Worm (Caenorhabditis elegans) whole organism, L4 larva: Measurements from ENCODE around the gene lipl-2.

ENCODE experiments used
- F37D6.2 ChIP-seq: sonication (generic microtip); optimal IDR thresholded peaks from 2 replicates; lab custom pipeline; 2016; ENCODE audit warnings: mild to moderate bottlenecking, missing genetic modification characterization, missing compliant biosample characterization
- Y48G9A.11 ChIP-seq: fragments of 200-800 bp; sonication (Bioruptor generic); IDR thresholded peaks from 2 replicates; pipeline ENCODE4 v1.3.6; 2022; ENCODE audit warnings: missing genetic modification reagents, missing genetic modification characterization, missing compliant biosample characterization
- ZK546.5 ChIP-seq, 2 experiments: sonication (generic microtip); optimal IDR thresholded peaks; 2 replicates each; lab custom pipeline; 2017; ENCODE audit warnings: missing biosample characterization in 2 of 2, missing genetic modification characterization in 2 of 2
- aha-1 ChIP-seq: fragments of 150-350 bp; peaks from one replicate; lab custom pipeline; 2014; ENCODE audit warnings: missing biosample characterization, missing genetic modification characterization
- ama-1 ChIP-seq: fragments of 150-350 bp; optimal IDR thresholded peaks from 2 replicates; lab custom pipeline; 2014; ENCODE audit warnings: inconsistent platforms, mixed read lengths
- ces-1 ChIP-seq: fragments of 150-350 bp; sonication (generic microtip); optimal IDR thresholded peaks from 4 replicates; lab custom pipeline; 2014; ENCODE audit warnings: missing biosample characterization, missing genetic modification reagents, missing genetic modification characterization
- ctbp-1 ChIP-seq: fragments of 200-800 bp; sonication (Bioruptor generic); IDR thresholded peaks from 2 replicates; pipeline ENCODE4 v1.3.6; 2022; ENCODE audit warnings: missing genetic modification reagents, missing genetic modification characterization, missing compliant biosample characterization
- daf-16 ChIP-seq, 3 experiments: sonication (generic microtip); optimal IDR thresholded peaks; 2 replicates each; lab custom pipeline; 2016 to 2017; ENCODE audit warnings: missing genetic modification characterization in 3 of 3, missing genetic modification reagents in 3 of 3, mild to moderate bottlenecking in 2 of 3, missing compliant biosample characterization in 2 of 3, missing biosample characterization in 1 of 3, moderate library complexity in 1 of 3
- dmd-6 ChIP-seq: fragments of 200-800 bp; sonication (Bioruptor generic); IDR thresholded peaks from 2 replicates; pipeline ENCODE4 v1.3.6; 2022; ENCODE audit warnings: missing genetic modification reagents, missing genetic modification characterization, missing compliant biosample characterization
- dmd-9 ChIP-seq: fragments of 200-800 bp; sonication (Bioruptor generic); IDR thresholded peaks from 2 replicates; pipeline ENCODE4 v1.3.6; 2022; ENCODE audit warnings: missing genetic modification reagents, missing genetic modification characterization, missing compliant biosample characterization
- dpl-1 ChIP-seq: fragments of 150-350 bp; optimal IDR thresholded peaks from 2 replicates; lab custom pipeline; 2014; ENCODE audit warnings: missing biosample characterization, missing genetic modification reagents, missing genetic modification characterization
- dve-1 ChIP-seq: sonication (generic microtip); optimal IDR thresholded peaks from 2 replicates; lab custom pipeline; 2017; ENCODE audit warnings: antibody characterized with exemption, mild to moderate bottlenecking, missing genetic modification characterization, missing compliant biosample characterization; ENCODE audit not compliant: insufficient read depth
- fkh-10 ChIP-seq: fragments of 150-350 bp; optimal IDR thresholded peaks from 2 replicates; lab custom pipeline; 2014; ENCODE audit warnings: missing biosample characterization, missing genetic modification reagents, missing genetic modification characterization
- lin-13 ChIP-seq: fragments of 150-350 bp; optimal IDR thresholded peaks from 2 replicates; lab custom pipeline; 2014; ENCODE audit warnings: missing biosample characterization, missing genetic modification reagents, missing genetic modification characterization
- lsy-2 ChIP-seq, 2 experiments: fragments of 150-350 bp in 1 of 2; sonication (generic microtip) in 1 of 2; optimal IDR thresholded peaks; 2 replicates each; lab custom pipeline; 2014 to 2017; ENCODE audit warnings: missing biosample characterization in 2 of 2, missing genetic modification characterization in 2 of 2
- madf-9 ChIP-seq: fragments of 200-800 bp; sonication (Bioruptor generic); conservative IDR thresholded peaks from 2 replicates; pipeline ENCODE4 v1.3.6; 2022; ENCODE audit warnings: missing genetic modification reagents, missing genetic modification characterization, missing compliant biosample characterization
- mep-1 ChIP-seq: fragments of 150-350 bp; sonication (generic microtip); optimal IDR thresholded peaks from 3 replicates; lab custom pipeline; 2014; ENCODE audit warnings: missing biosample characterization, missing genetic modification characterization
- mxl-2 ChIP-seq: fragments of 200-800 bp; sonication (Bioruptor generic); conservative IDR thresholded peaks from 2 replicates; pipeline ENCODE4 v1.3.6; 2022; ENCODE audit warnings: missing genetic modification reagents, missing genetic modification characterization, missing compliant biosample characterization
- nhr-111 ChIP-seq: fragments of 200-800 bp; sonication (Bioruptor generic); optimal IDR thresholded peaks from 2 replicates; lab custom pipeline; 2018; ENCODE audit warnings: mild to moderate bottlenecking, missing genetic modification characterization, missing compliant biosample characterization
- nhr-76 ChIP-seq: fragments of 150-350 bp; optimal IDR thresholded peaks from 2 replicates; lab custom pipeline; 2014; ENCODE audit warnings: missing biosample characterization, missing genetic modification characterization
- pha-4 ChIP-seq, 2 experiments: fragments of 150-350 bp in 1 of 2; fragments of 200-800 bp in 1 of 2; sonication (Bioruptor generic) in 1 of 2; IDR thresholded peaks in 1 of 2; optimal IDR thresholded peaks in 1 of 2; 2 replicates each; pipeline versions ENCODE4 v1.3.6 to Lab custom; 2014 to 2022; ENCODE audit warnings: missing genetic modification characterization in 2 of 2, missing genetic modification reagents in 2 of 2, missing biosample characterization in 1 of 2, missing compliant biosample characterization in 1 of 2
- pqm-1 ChIP-seq: sonication (generic microtip); optimal IDR thresholded peaks from 2 replicates; lab custom pipeline; 2017; ENCODE audit warnings: missing biosample characterization, missing genetic modification characterization
- rbr-2 ChIP-seq: sonication (generic microtip); optimal IDR thresholded peaks from 2 replicates; lab custom pipeline; 2016; ENCODE audit warnings: missing genotype, missing genetic modification characterization, missing compliant biosample characterization
- set-16 ChIP-seq: fragments of 200-800 bp; sonication (Bioruptor generic); IDR thresholded peaks from 2 replicates; pipeline ENCODE4 v1.3.6; 2022; ENCODE audit warnings: missing genetic modification reagents, missing genetic modification characterization, missing compliant biosample characterization
- snpc-1.2 ChIP-seq: fragments of 200-800 bp; sonication (Bioruptor generic); IDR thresholded peaks from 2 replicates; pipeline ENCODE4 v1.3.6; 2022; ENCODE audit warnings: missing genetic modification reagents, missing genetic modification characterization, missing compliant biosample characterization
- unc-62 ChIP-seq, 3 experiments: fragments of 150-350 bp in 1 of 3; sonication (generic microtip); optimal IDR thresholded peaks in 2 of 3; peaks in 1 of 3; 1 replicate in 1 of 3; 2 replicates in 2 of 3; lab custom pipeline; 2014 to 2017; ENCODE audit warnings: missing biosample characterization in 3 of 3, missing genetic modification characterization in 3 of 3, missing genetic modification reagents in 3 of 3, missing genotype in 1 of 3
- zip-11 ChIP-seq: fragments of 200-800 bp; sonication (Bioruptor generic); IDR thresholded peaks from 2 replicates; pipeline ENCODE4 v1.3.6; 2022; ENCODE audit warnings: missing genetic modification characterization, missing compliant biosample characterization
- ztf-7 ChIP-seq: fragments of 150-350 bp; optimal IDR thresholded peaks from 2 replicates; lab custom pipeline; 2014; ENCODE audit warnings: missing biosample characterization, missing genetic modification characterization

lipl-2 gene

DNA sequence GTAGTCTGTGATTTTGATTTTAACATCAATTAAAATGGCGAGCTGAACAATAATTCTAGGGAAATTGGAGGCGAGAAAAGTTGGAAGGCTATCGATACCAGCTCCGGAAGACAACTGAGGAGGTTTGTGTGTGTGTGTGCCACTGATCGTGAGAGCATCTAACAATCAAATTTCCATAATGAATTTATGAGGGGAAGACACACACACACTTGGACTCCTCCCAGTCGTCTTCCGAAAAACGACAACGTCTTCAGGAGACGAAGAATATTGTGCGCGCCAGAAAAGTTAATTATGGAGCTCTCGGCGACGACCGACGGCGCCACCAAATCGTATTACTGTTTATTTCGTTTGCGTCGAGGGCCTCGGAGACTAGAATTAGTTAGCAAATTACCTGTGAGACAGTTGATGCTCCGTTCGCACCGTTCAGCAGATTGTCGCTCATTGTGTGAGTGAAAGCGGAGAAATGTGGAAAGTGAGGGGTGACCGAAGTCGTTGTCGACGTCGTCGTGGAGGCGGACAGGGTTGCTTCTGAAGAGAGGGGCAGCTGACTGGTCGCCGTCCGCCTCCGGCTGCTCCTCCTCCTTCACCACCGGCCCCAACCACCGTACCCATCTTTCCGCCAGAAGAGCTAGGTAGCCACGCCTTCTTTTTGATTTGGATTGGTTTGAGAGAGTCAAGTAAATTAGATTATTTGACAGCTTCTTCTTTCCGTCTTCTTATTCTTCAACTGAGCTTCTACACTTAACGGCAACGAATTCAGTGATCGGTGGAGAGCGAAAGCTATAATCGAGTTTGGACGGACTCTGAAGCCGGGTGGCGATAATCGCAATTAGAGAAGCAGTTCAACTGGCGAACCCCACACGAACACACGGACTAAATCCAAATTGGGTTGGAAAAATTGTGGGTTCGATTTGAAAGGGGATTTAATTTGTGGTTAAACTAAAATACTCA lies 22.3 kb upstream of the lipl-2 start, which contains the start of gene unc-42:
TSS of gene unc-42 (minus strand) at position 564 of the 951 bp plus-strand sequence.
- TF ChIP-seq unc-62 (GFP tag; optimal IDR thresholded peaks at IDR 0.05 in 1 of 2; lab: Kevin White, UChicago) = peak in 1 of 2 experiments; percentile 4
- TF ChIP-seq unc-62 (tag; optimal IDR thresholded peaks at IDR 0.05; lab: Kevin White, UChicago) = no peak
- TF ChIP-seq ces-1 (GFP tag; lab: Kevin White, UChicago) = peak; percentile 100
- TF ChIP-seq set-16 = peak; percentile 93
- no peak for TF ChIP-seq dve-1
- TF ChIP-seq ctbp-1 (GFP tag; lab: Robert Waterston, UW) = peak; percentile 70
- TF ChIP-seq fkh-10 (GFP tag; lab: Kevin White, UChicago) = peak; percentile 73
- peak in 1 of 2 experiments; percentile 40 for TF ChIP-seq lsy-2 (tag; optimal IDR thresholded peaks at IDR 0.05; lab: Kevin White, UChicago)
- no peak for TF ChIP-seq ZK546.5 (tag; optimal IDR thresholded peaks at IDR 0.05; lab: Kevin White, UChicago)
- no peak for TF ChIP-seq Y48G9A.11 (GFP tag; lab: Robert Waterston, UW)
- TF ChIP-seq mxl-2 (GFP tag; lab: Robert Waterston, UW) = no peak
- TF ChIP-seq aha-1 (tag; lab: Kevin White, UChicago) = peak; percentile 2
- no peak for TF ChIP-seq rbr-2 (tag; lab: Kevin White, UChicago)
- TF ChIP-seq zip-11 (GFP tag; lab: Robert Waterston, UW) = no peak

DNA sequence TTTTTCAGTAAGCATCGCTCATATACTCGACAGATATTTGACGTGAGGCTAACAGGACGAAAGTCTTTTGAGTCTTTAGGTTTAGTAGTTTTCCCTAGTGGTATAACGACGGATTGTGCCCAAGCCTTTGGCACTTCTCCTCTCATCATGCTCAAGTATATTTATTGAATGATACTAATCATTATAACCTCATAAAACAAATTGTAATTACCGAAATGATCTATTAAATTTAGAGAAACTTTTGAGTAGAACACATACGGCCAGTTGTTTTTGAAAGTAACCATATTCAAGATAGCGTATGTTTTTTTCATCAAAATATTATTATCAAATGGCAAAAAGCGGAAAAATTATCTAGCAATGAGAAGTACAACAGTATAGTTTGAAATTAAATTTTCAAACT lies 20.1 kb upstream of the lipl-2 start:
- TF ChIP-seq nhr-76 = no peak
- TF ChIP-seq ZK546.5 (tag; optimal IDR thresholded peaks at IDR 0.05; lab: Kevin White, UChicago) = no peak
- TF ChIP-seq lin-13 = no peak
- TF ChIP-seq daf-16 (GFP tag; optimal IDR thresholded peaks at IDR 0.05; lab: Kevin White, UChicago) = no peak
- no peak for TF ChIP-seq daf-16 (tag; optimal IDR thresholded peaks at IDR 0.05; lab: Kevin White, UChicago)
- no peak for TF ChIP-seq snpc-1.2 (GFP tag; lab: Robert Waterston, UW)
- TF ChIP-seq pha-4 (GFP tag; IDR thresholded peaks at IDR 0.05; lab: Robert Waterston, UW) = no peak
- no peak for TF ChIP-seq pha-4 (tag; optimal IDR thresholded peaks at IDR 0.05; lab: Kevin White, UChicago)
- no peak for TF ChIP-seq ama-1 (lab: Kevin White, UChicago)
- TF ChIP-seq dpl-1 (GFP tag; lab: Kevin White, UChicago) = no peak
- TF ChIP-seq nhr-111 = no peak
- TF ChIP-seq zip-11 (GFP tag; lab: Robert Waterston, UW) = no peak
- TF ChIP-seq pqm-1 (tag; lab: Kevin White, UChicago) = no peak
- TF ChIP-seq, all 104 proteins: peak for 0

ce11 chrV:9771970-9772369 lies 19.4 kb upstream of the lipl-2 start, which contains the start of gene F46B6.2:
Gene F46B6.2, plus strand, starts transcription at chrV:9772285.
- TF ChIP-seq ctbp-1 (GFP tag; lab: Robert Waterston, UW) (0 out of 2 replicates have a peak, but pooled peaks have one; percentile 40), ztf-7 (tag; lab: Kevin White, UChicago) (no peak)

ce11 chrV:9775734-9776133 lies 15.6 kb upstream of the lipl-2 start, which contains the start of gene F46B6.12:
Gene F46B6.12, minus strand, starts transcription at chrV:9775834.
- TF ChIP-seq ama-1 (lab: Kevin White, UChicago) (no peak), dmd-9 (GFP tag; lab: Robert Waterston, UW) (no peak), unc-62 (GFP tag; optimal IDR thresholded peaks at IDR 0.05 in 1 of 2; lab: Kevin White, UChicago) (peak in 1 of 2 experiments; percentile 38), unc-62 (tag; optimal IDR thresholded peaks at IDR 0.05; lab: Kevin White, UChicago) (no peak), dpl-1 (GFP tag; lab: Kevin White, UChicago) (no peak)

DNA sequence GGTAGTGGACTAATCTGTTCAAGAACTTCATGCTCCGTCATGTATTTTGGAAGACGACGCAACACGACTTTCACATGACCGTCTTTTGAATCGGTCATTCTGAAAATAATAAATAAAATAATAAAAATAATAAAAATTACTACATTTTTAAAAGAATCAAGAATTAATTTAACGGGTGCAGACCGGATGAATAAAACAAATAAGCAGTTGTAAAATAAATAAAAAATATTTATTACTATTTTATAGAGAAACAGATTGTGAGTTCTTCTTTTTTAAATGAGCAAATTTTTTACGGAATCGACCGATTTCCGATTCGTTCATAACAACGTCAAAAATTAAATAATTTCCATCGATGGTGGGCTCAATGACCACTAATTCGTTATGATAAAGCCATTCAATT lies 13.7 kb upstream of the lipl-2 start, which contains the start of gene smg-4:
TSS of gene smg-4 (minus strand) at position 101 of the 400 bp plus-strand sequence.
- TF ChIP-seq dmd-6 (GFP tag; lab: Robert Waterston, UW) (no peak), mep-1 (no peak), madf-9 (GFP tag; lab: Robert Waterston, UW) (no peak), nhr-111 (no peak), F37D6.2 (tag; lab: Kevin White, UChicago) (no peak)
